Worm (Caenorhabditis elegans): ENCODE results near the gene srw-32.

The srw-32 gene

DNA sequence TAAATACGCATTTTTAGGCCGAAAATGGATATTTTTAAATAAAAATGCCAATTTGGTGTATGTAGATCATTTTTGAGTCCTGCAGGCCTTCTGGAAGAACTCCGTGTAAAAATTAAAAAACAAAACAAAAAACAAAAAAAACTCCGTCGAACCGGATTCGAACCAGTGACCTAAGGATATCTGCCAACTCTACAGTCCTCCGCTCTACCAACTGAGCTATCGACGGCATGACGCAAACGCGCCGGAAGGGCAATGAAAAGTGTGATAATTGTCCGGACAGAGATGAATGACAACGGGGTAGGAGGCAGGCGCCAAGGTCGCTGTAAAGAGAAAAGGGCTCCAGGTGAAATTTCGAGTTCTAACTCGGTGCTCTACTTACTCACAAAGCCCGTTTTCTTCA, 33.7 kb downstream of the srw-32 start (continued):
- no peak for TF ChIP-seq akir-1 (GFP tag; optimal IDR thresholded peaks at IDR 0.05)
- no peak for TF ChIP-seq sea-2 (GFP tag; IDR thresholded peaks at IDR 0.05)
- TF ChIP-seq F57A8.1 (GFP tag; optimal IDR thresholded peaks at IDR 0.05): no peak
- no peak for TF ChIP-seq ztf-3 (GFP tag; optimal IDR thresholded peaks at IDR 0.05)
- TF ChIP-seq hmg-1.2 (GFP tag; IDR thresholded peaks at IDR 0.05): peak; percentile 55
- no peak for TF ChIP-seq ekl-4 (GFP tag; IDR thresholded peaks at IDR 0.05)
- peak; percentile 78 for TF ChIP-seq attf-6 (GFP tag; IDR thresholded peaks at IDR 0.05)
- TF ChIP-seq rec-8 (tag; optimal IDR thresholded peaks at IDR 0.05): peak; percentile 22 to 35
- no peak for TF ChIP-seq K12H6.12 (tag; optimal IDR thresholded peaks at IDR 0.05)
- no peak for TF ChIP-seq nhr-27 (tag; optimal IDR thresholded peaks at IDR 0.05)
- no peak for TF ChIP-seq lir-1 (GFP tag; conservative IDR thresholded peaks at IDR 0.05)
- no peak for TF ChIP-seq unc-130 (GFP tag; optimal IDR thresholded peaks at IDR 0.05)
- TF ChIP-seq tbx-9 (tag; optimal IDR thresholded peaks at IDR 0.05; ENCODE audit: borderline replicate concordance): no peak
- no peak for TF ChIP-seq B0336.3 (GFP tag; IDR thresholded peaks at IDR 0.05)
- no peak for TF ChIP-seq F55B11.4 (tag; optimal IDR thresholded peaks at IDR 0.05; ENCODE audit: borderline replicate concordance, insufficient read depth)
- TF ChIP-seq lin-40 (tag; optimal IDR thresholded peaks at IDR 0.05): no peak
- TF ChIP-seq dox-1 (GFP tag; IDR thresholded peaks at IDR 0.05): peak; percentile 43; the same call in 1 of the 2 replicates
- no peak for TF ChIP-seq snpc-1.3 (tag; optimal IDR thresholded peaks at IDR 0.05; ENCODE audit: insufficient read depth)
- no peak for TF ChIP-seq unc-62 (GFP tag; optimal IDR thresholded peaks at IDR 0.05)
- TF ChIP-seq Y79H2A.3 (GFP tag; conservative IDR thresholded peaks at IDR 0.05): no peak
- TF ChIP-seq snpc-1.1 (tag; optimal IDR thresholded peaks at IDR 0.05; ENCODE audit: insufficient read depth): no peak
- TF ChIP-seq hrde-1 (tag; optimal IDR thresholded peaks at IDR 0.05; ENCODE audit: borderline replicate concordance): no peak
- no peak for TF ChIP-seq Y53F4B.3 (GFP tag; IDR thresholded peaks at IDR 0.05)
- peak; percentile 63 for TF ChIP-seq rpc-1 (optimal IDR thresholded peaks at IDR 0.05)
- TF ChIP-seq rpc-1 (tag; optimal IDR thresholded peaks at IDR 0.05): peak; percentile 82
- TF ChIP-seq F39B2.1 (GFP tag; IDR thresholded peaks at IDR 0.05): no peak
- TF ChIP-seq attf-5 (GFP tag; optimal IDR thresholded peaks at IDR 0.05): no peak

DNA sequence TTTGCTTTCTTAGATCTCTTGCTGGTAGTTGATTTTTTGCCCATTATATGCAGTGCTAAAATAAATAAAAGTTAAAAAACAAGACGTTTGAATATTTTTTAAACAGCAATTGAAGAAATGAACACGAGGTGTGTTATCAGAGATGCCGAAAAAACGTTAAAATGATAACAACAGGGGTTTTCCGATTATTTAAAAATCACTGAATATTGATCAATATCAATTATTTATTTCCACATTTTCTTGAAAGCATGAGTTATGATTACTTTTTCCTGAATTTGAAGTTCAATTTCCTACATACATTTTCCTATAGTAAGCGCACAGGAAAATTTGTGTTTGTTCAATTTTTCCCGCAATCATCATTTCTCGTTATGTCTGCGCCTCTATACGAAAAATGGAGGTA, 38.3 kb downstream of the srw-32 start:
- TF ChIP-seq hlh-26 (GFP tag; conservative IDR thresholded peaks at IDR 0.05): no peak
- peak; percentile 57 for TF ChIP-seq nhr-80 (tag; optimal IDR thresholded peaks at IDR 0.05)

DNA sequence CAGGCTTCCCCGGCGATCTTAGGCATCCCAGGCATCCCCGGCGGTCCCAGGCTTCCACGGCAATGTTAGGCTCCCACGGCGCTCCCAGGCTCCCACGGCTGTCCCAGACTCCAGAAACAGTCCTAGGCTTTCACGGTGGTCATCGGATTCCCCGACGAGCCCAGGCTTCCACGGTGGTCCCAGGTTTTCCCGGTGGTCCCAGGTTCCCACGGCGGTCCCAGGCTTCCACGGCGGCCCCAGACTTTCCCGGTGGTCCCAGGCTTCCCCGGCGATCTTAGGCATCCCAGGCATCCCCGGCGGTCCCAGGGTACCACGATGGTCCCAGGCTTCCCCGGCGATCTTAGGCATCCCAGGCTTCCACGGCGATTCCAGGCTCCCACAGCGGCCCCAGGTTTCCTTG, 40.0 kb downstream of the srw-32 start:
- TF ChIP-seq aptf-2 (GFP tag; conservative IDR thresholded peaks at IDR 0.05): no peak
- peak; percentile 97 for TF ChIP-seq zfh-2 (GFP tag; conservative IDR thresholded peaks at IDR 0.05)
- TF ChIP-seq egrh-3 (GFP tag; IDR thresholded peaks at IDR 0.05): peak; percentile 96
- TF ChIP-seq lin-26 (GFP tag; IDR thresholded peaks at IDR 0.05): 0 out of 2 replicates have a peak, but pooled peaks have one; percentile 54
- TF ChIP-seq cebp-2 (GFP tag; IDR thresholded peaks at IDR 0.05): 0 out of 2 replicates have a peak, but pooled peaks have one; percentile 32
- TF ChIP-seq mes-4 (tag; optimal IDR thresholded peaks at IDR 0.05): no peak
- TF ChIP-seq madf-3 (GFP tag; IDR thresholded peaks at IDR 0.05): no peak
